Worm (Caenorhabditis elegans): ENCODE results near the gene deg-3.

DNA sequence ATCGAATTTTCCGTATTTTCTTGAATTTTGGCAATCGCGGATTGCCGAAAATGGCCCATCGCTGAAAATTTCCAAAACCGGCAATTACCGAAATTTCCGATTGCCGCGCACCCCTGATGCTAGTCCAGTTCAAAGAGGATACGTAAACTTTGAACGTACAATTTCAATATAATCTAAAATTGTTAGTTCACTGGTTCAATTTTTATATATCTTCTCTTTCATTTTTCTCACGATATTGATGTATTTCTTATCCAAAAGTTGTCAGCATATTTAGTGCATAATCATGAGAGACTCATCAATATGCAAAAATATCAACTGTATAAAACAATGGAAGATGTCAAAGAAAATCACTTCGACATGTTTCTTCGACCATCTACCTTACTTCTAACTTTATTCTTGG is 16.3 kb downstream of the deg-3 start, which contains the start of gene nas-17:
- TF ChIP-seq ets-4 (GFP tag; optimal IDR thresholded peaks at IDR 0.05) (no peak), lin-35 (GFP tag; optimal IDR thresholded peaks at IDR 0.05) (no peak), snpc-4 (GFP tag; optimal IDR thresholded peaks at IDR 0.05) (no peak), snpc-4 (tag; optimal IDR thresholded peaks at IDR 0.05) (no peak), chd-7 (tag; optimal IDR thresholded peaks at IDR 0.05) (no peak), hmg-20 (GFP tag; IDR thresholded peaks at IDR 0.05) (no peak), ama-1 (optimal IDR thresholded peaks at IDR 0.05) (no peak), ama-1 (GFP tag; optimal IDR thresholded peaks at IDR 0.05) (no peak), zfh-2 (GFP tag; conservative IDR thresholded peaks at IDR 0.05) (no peak), D2030.7 (GFP tag; IDR thresholded peaks at IDR 0.05) (no peak), die-1 (tag; optimal IDR thresholded peaks at IDR 0.05) (no peak), ZK185.1 (tag; optimal IDR thresholded peaks at IDR 0.05; ENCODE audit: poor library complexity, severe bottlenecking) (no peak), dpl-1 (GFP tag; optimal IDR thresholded peaks at IDR 0.05) (no peak), unc-130 (GFP tag; optimal IDR thresholded peaks at IDR 0.05) (no peak), T07F8.4 (tag; optimal IDR thresholded peaks at IDR 0.05) (no peak)
